Fruit fly (Drosophila melanogaster): ENCODE results near the gene Rcc1.
A peak's percentile ranks its signal among the peaks of the same experiment; 100 is the strongest.

The Rcc1 gene

DNA sequence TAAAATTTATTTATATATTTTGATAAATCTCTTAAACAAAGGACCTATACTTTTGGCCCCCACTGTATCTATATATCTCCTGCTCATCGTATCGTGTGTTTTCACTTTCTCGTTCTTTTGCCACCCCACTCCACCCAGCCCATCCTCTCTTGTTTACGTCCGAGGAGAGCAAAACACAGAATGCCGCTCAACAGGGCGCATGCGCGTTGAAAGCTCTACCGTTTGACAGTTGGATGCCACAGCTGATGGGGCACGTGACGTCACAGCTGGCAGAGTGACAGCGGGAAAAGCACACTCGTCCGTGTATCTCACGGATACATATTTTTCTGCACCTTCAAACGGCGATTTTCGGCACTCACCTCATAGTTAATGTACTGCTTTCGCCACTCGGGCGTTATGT, 11.8 kb downstream of the Rcc1 start (continued):
- no peak for TF ChIP-seq CG31388 (GFP tag; optimal IDR thresholded peaks at IDR 0.05)
- TF ChIP-seq dimm (GFP tag; IDR thresholded peaks at IDR 0.05), result no peak
- TF ChIP-seq CG13287 (GFP tag; IDR thresholded peaks at IDR 0.05; ENCODE audit: partially characterized antibody), result peak; percentile 39; the same call in 1 of the 2 replicates
- TF ChIP-seq cg (GFP tag; optimal IDR thresholded peaks at IDR 0.05), result no peak
- peak in 1 of 2 experiments; percentile 17 for TF ChIP-seq Trl (optimal IDR thresholded peaks at IDR 0.05)
- TF ChIP-seq Trl (GFP tag; optimal IDR thresholded peaks at IDR 0.05), result no peak
- TF ChIP-seq CG6654 (GFP tag; optimal IDR thresholded peaks at IDR 0.05), result no peak
- no peak for TF ChIP-seq lab (GFP tag; optimal IDR thresholded peaks at IDR 0.05)
- TF ChIP-seq unc-4 (GFP tag; IDR thresholded peaks at IDR 0.05; ENCODE audit: partially characterized antibody), result 0 out of 2 replicates have a peak, but pooled peaks have one; percentile 34
- TF ChIP-seq CG32767 (GFP tag; IDR thresholded peaks at IDR 0.05), result peak; percentile 87; the same call in 1 of the 2 replicates
- no peak for TF ChIP-seq CG8290 (GFP tag; optimal IDR thresholded peaks at IDR 0.05)
- peak in 1 of 2 experiments; percentile 5 for TF ChIP-seq CG8290 (tag; optimal IDR thresholded peaks at IDR 0.05)
- TF ChIP-seq CG31441 (GFP tag; IDR thresholded peaks at IDR 0.05), result 0 out of 2 replicates have a peak, but pooled peaks have one; percentile 12
- peak; percentile 37; the same call in 1 of the 3 replicates for TF ChIP-seq CG34422 (GFP tag; IDR thresholded peaks at IDR 0.05)
- TF ChIP-seq Chrac-16 (GFP tag; optimal IDR thresholded peaks at IDR 0.05), result no peak
- TF ChIP-seq CG6683 (GFP tag; optimal IDR thresholded peaks at IDR 0.05), result no peak
- 0 out of 2 replicates have a peak, but pooled peaks have one; percentile 9 for TF ChIP-seq Awh (GFP tag; IDR thresholded peaks at IDR 0.05)
- no peak for TF ChIP-seq hkb (optimal IDR thresholded peaks at IDR 0.05)
- TF ChIP-seq hkb (GFP tag; IDR thresholded peaks at IDR 0.05), result peak; percentile 42; the same call in 1 of the 2 replicates
- peak; percentile 64 for TF ChIP-seq psq (GFP tag; optimal IDR thresholded peaks at IDR 0.05)

DNA sequence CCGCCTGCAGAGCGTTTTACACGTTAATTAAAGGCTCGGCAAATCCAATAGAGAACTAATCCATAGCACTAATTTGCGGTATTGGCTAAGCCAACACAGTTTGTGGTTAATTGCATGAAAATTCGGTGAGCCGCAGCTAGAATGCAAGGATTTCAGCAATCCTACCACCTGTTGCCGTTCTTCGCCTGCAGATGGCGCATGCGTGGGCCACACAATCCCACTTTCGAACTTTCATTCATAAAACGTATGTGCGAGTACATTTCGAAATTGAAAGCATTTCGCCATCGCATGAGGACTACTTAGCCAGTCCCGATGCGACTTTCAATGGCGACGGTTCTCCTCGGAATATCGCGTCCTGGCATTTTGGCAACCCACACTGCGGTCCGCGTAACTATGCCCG, 25.5 kb downstream of the Rcc1 start, which contains the start of gene CG13288:
Gene CG13288 (plus strand): TSS at position 305 of the 400 bp plus-strand sequence.
- TF ChIP-seq CTCF (GFP tag; optimal IDR thresholded peaks at IDR 0.05) (peak; percentile 72), CG12219 (GFP tag; optimal IDR thresholded peaks at IDR 0.05) (no peak), ewg (GFP tag; optimal IDR thresholded peaks at IDR 0.05) (peak; percentile 61), CG15601 (tag; optimal IDR thresholded peaks at IDR 0.05) (peak; percentile 46), scrt (GFP tag; optimal IDR thresholded peaks at IDR 0.05) (peak; percentile 91), Lim3 (GFP tag; IDR thresholded peaks at IDR 0.05) (no peak)

DNA sequence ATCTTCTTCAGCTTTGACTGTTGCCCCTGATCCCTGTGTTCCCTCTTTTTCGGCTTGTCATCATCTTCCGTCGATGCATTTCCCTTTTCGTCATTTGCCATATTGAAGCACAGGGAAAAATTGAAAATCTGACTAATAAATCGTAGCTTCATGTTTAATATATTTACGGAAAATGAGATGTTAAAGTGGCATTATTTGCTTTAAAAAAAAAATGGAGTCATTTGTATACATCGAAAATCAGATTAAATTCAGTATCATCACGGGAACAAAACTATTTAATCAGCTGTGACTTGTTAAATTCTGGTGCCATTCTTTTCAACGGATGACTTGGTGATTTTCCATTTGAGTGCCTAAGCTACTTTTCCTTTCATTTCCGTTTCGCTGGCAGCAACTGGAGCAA, 26.0 kb downstream of the Rcc1 start, which contains the start of gene CG10486:
Gene CG10486 (minus strand): TSS at position 101 of the 400 bp plus-strand sequence.
- TF ChIP-seq HmgD (GFP tag; optimal IDR thresholded peaks at IDR 0.05) (no peak), run (tag; optimal IDR thresholded peaks at IDR 0.05) (no peak), CG3281 (GFP tag; optimal IDR thresholded peaks at IDR 0.05) (no peak), aop (GFP tag; IDR thresholded peaks at IDR 0.05) (no peak), gsb-n (tag; optimal IDR thresholded peaks at IDR 0.05) (no peak), CG11085 (GFP tag; IDR thresholded peaks at IDR 0.05) (no peak), CG32772 (GFP tag; IDR thresholded peaks at IDR 0.05) (no peak), hb (GFP tag; IDR thresholded peaks at IDR 0.05; ENCODE audit: partially characterized antibody) (no peak), CG18764 (GFP tag; optimal IDR thresholded peaks at IDR 0.05) (no peak), CG30020 (tag; optimal IDR thresholded peaks at IDR 0.05) (no peak), CG14667 (GFP tag; IDR thresholded peaks at IDR 0.05) (no peak), Gug (GFP tag; IDR thresholded peaks at IDR 0.05) (no peak), Nf-YC (tag; optimal IDR thresholded peaks at IDR 0.05) (no peak), lov (optimal IDR thresholded peaks at IDR 0.05) (no peak), lov (GFP tag; IDR thresholded peaks at IDR 0.05) (no peak), CG10565 (GFP tag; optimal IDR thresholded peaks at IDR 0.05) (no peak), prd (optimal IDR thresholded peaks at IDR 0.05) (no peak), prd (GFP tag; IDR thresholded peaks at IDR 0.05) (no peak), Lhr (GFP tag; optimal IDR thresholded peaks at IDR 0.05) (no peak)

Data from whole organism, embryonic.